Worm (Caenorhabditis elegans): ENCODE measurements around the gene T07D4.5.

DNA sequence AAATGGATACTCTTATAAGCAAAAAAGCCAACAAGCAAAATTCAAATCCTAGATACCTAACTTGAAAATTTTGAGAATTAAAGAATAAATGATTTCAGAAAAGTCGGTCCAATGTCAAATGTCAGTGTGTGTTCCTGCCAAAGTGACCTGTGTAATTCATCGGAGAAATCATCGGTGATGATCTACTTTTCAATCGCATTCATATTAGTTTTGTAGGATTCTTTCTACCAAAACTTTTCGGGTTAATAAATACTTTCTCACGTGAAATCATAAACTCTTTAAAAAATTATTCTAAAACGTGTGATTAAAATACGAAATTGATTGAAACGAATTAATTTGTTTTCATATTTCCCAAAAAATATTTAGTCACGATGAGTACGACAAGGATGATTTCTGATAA is 45.1 kb downstream of the T07D4.5 start, which contains the start of gene F46C5.7:
- TF ChIP-seq blmp-1 (tag; optimal IDR thresholded peaks at IDR 0.05; ENCODE audit: insufficient read depth) (no peak), nhr-10 (tag; optimal IDR thresholded peaks at IDR 0.05) (no peak), nhr-6 (tag; optimal IDR thresholded peaks at IDR 0.05) (no peak), ceh-16 (tag; optimal IDR thresholded peaks at IDR 0.05) (no peak), fos-1 (tag; optimal IDR thresholded peaks at IDR 0.05) (no peak), nhr-11 (tag; optimal IDR thresholded peaks at IDR 0.05) (no peak), lsy-2 (tag; optimal IDR thresholded peaks at IDR 0.05) (no peak), unc-62 (GFP tag; optimal IDR thresholded peaks at IDR 0.05) (no peak), nhr-237 (tag; optimal IDR thresholded peaks at IDR 0.05) (no peak), ama-1 (optimal IDR thresholded peaks at IDR 0.05) (no peak), ztf-1 (GFP tag; conservative IDR thresholded peaks at IDR 0.05) (no peak), elt-3 (tag; optimal IDR thresholded peaks at IDR 0.05) (no peak)

Measured in whole organism, L2 larva.